Fruit fly (Drosophila melanogaster) whole organism, embryonic: ENCODE measurements around the gene CG5265.

Experiments
- Adf1 ChIP-seq: fragments of 200-800 bp; sonication (Bioruptor generic); IDR thresholded peaks from 2 replicates; pipeline ENCODE4 v1.3.6; 2022; ENCODE audit warnings: missing biosample characterization, missing genetic modification characterization
- Blimp-1 ChIP-seq: fragments of 200-800 bp; sonication (Bioruptor generic); optimal IDR thresholded peaks from 3 replicates; lab custom pipeline; 2018; ENCODE audit warnings: missing biosample characterization, missing genetic modification characterization, mild to moderate bottlenecking, moderate library complexity, missing genetic modification reagents
- CG1024 ChIP-seq: fragments of 200-800 bp; sonication (Bioruptor generic); IDR thresholded peaks from 2 replicates; pipeline ENCODE4 v1.3.6; 2022; ENCODE audit warnings: missing biosample characterization, missing genetic modification characterization
- CG10462 ChIP-seq: fragments of 200-800 bp; sonication (Bioruptor generic); optimal IDR thresholded peaks from 2 replicates; lab custom pipeline; 2016; ENCODE audit warnings: missing biosample characterization, missing genetic modification characterization
- CG11560 ChIP-seq: fragments of 200-800 bp; sonication (Bioruptor generic); IDR thresholded peaks from 3 replicates; pipeline ENCODE4 v1.3.6; 2022; ENCODE audit warnings: missing biosample characterization, missing genetic modification characterization
- CG14667 ChIP-seq: fragments of 200-800 bp; sonication (Bioruptor generic); IDR thresholded peaks from 2 replicates; pipeline ENCODE4 v1.3.6; 2022; ENCODE audit warnings: missing biosample characterization, missing genetic modification characterization
- CG1832 ChIP-seq: fragments of 200-800 bp; sonication (Bioruptor generic); optimal IDR thresholded peaks from 2 replicates; lab custom pipeline; 2017; ENCODE audit warnings: missing biosample characterization, mild to moderate bottlenecking, missing genetic modification characterization, inconsistent platforms
- CG18599 ChIP-seq: fragments of 200-800 bp; sonication (Bioruptor generic); optimal IDR thresholded peaks from 3 replicates; lab custom pipeline; 2017; ENCODE audit warnings: missing biosample characterization, missing genetic modification characterization, mild to moderate bottlenecking, moderate library complexity, missing genetic modification reagents
- CG32532 ChIP-seq: fragments of 200-800 bp; sonication (Bioruptor generic); IDR thresholded peaks from 2 replicates; pipeline ENCODE4 v1.3.6; 2022; ENCODE audit warnings: missing biosample characterization, missing genetic modification characterization
- CG34376 ChIP-seq: fragments of 200-800 bp; sonication (Bioruptor generic); optimal IDR thresholded peaks from 2 replicates; lab custom pipeline; 2018; ENCODE audit warnings: missing biosample characterization, mild to moderate bottlenecking, missing genetic modification characterization
- CG4360 ChIP-seq: fragments of 200-800 bp; sonication (Bioruptor generic); IDR thresholded peaks from 2 replicates; pipeline ENCODE4 v1.3.6; 2022; ENCODE audit warnings: missing biosample characterization, missing genetic modification characterization
- CG4404 ChIP-seq: fragments of 200-800 bp; sonication (Bioruptor generic); IDR thresholded peaks from 2 replicates; pipeline ENCODE4 v1.3.6; 2022; ENCODE audit warnings: missing biosample characterization, missing genetic modification characterization
- CG6254 ChIP-seq: fragments of 200-800 bp; sonication (Bioruptor generic); optimal IDR thresholded peaks from 3 replicates; lab custom pipeline; 2017; ENCODE audit warnings: mild to moderate bottlenecking, missing biosample characterization, missing genetic modification reagents, missing genetic modification characterization
- CG6765 ChIP-seq: fragments of 200-800 bp; sonication (Bioruptor generic); optimal IDR thresholded peaks from 3 replicates; lab custom pipeline; 2017; ENCODE audit warnings: missing biosample characterization, mild to moderate bottlenecking, missing genetic modification characterization
- CG7556 ChIP-seq: fragments of 200-800 bp; sonication (Bioruptor generic); optimal IDR thresholded peaks from 2 replicates; lab custom pipeline; 2017; ENCODE audit warnings: missing biosample characterization, mild to moderate bottlenecking, missing genetic modification characterization
- CG7786 ChIP-seq: fragments of 200-800 bp; sonication (Bioruptor generic); optimal IDR thresholded peaks from 2 replicates; lab custom pipeline; 2016; ENCODE audit warnings: missing biosample characterization, missing genetic modification characterization
- CG7928 ChIP-seq: fragments of 200-800 bp; sonication (Bioruptor generic); optimal IDR thresholded peaks from 2 replicates; lab custom pipeline; 2017; ENCODE audit warnings: missing biosample characterization, mild to moderate bottlenecking, missing genetic modification characterization
- D19B ChIP-seq: fragments of 200-800 bp; sonication (Bioruptor generic); optimal IDR thresholded peaks from 2 replicates; lab custom pipeline; 2017; ENCODE audit warnings: missing biosample characterization, mild to moderate bottlenecking, missing genetic modification characterization
- Fer2 ChIP-seq: fragments of 200-800 bp; sonication (Bioruptor generic); optimal IDR thresholded peaks from 2 replicates; lab custom pipeline; 2018; ENCODE audit warnings: missing biosample characterization, mild to moderate bottlenecking, missing genetic modification characterization, moderate library complexity
- Gug ChIP-seq: fragments of 200-800 bp; sonication (Bioruptor generic); IDR thresholded peaks from 4 replicates; pipeline ENCODE4 v1.3.6; 2022; ENCODE audit warnings: missing biosample characterization, missing genetic modification characterization
- H2.0 ChIP-seq: fragments of 200-800 bp; sonication (Bioruptor generic); IDR thresholded peaks from 2 replicates; pipeline ENCODE4 v1.3.6; 2022; ENCODE audit warnings: missing biosample characterization, missing genetic modification characterization
- Hey ChIP-seq: fragments of 200-800 bp; sonication (Bioruptor generic); optimal IDR thresholded peaks from 3 replicates; lab custom pipeline; 2018; ENCODE audit warnings: missing biosample characterization, mild to moderate bottlenecking, missing genetic modification characterization
- Jarid2 ChIP-seq: fragments of 200-800 bp; sonication (Bioruptor generic); optimal IDR thresholded peaks from 3 replicates; lab custom pipeline; 2017; ENCODE audit warnings: mild to moderate bottlenecking, missing biosample characterization, missing genetic modification reagents, missing genetic modification characterization
- Lpt ChIP-seq: fragments of >200 bp; optimal IDR thresholded peaks from 2 replicates; lab custom pipeline; 2018; ENCODE audit warnings: missing biosample characterization, missing genetic modification characterization
- MESR4 ChIP-seq: fragments of 200-800 bp; sonication (Bioruptor generic); optimal IDR thresholded peaks from 2 replicates; lab custom pipeline; 2018; ENCODE audit warnings: missing biosample characterization, mild to moderate bottlenecking, missing genetic modification characterization, moderate library complexity
- Rfx ChIP-seq: fragments of 200-800 bp; sonication (Bioruptor generic); IDR thresholded peaks from 2 replicates; pipeline ENCODE4 v1.3.6; 2022; ENCODE audit warnings: missing biosample characterization, missing genetic modification characterization
- Ssrp ChIP-seq: fragments of 200-800 bp; sonication (Bioruptor generic); optimal IDR thresholded peaks from 2 replicates; lab custom pipeline; 2018; ENCODE audit warnings: missing biosample characterization, mild to moderate bottlenecking, missing genetic modification characterization, moderate library complexity
- TFAM ChIP-seq: fragments of 200-800 bp; sonication (Bioruptor generic); optimal IDR thresholded peaks from 2 replicates; lab custom pipeline; 2017; ENCODE audit warnings: missing biosample characterization, missing genetic modification characterization, inconsistent platforms
- Vsx1 ChIP-seq: fragments of 200-800 bp; sonication (Bioruptor generic); optimal IDR thresholded peaks from 2 replicates; lab custom pipeline; 2017; ENCODE audit warnings: missing biosample characterization, mild to moderate bottlenecking, missing genetic modification characterization, missing genetic modification reagents
- aop ChIP-seq: fragments of 200-800 bp; sonication (Bioruptor generic); IDR thresholded peaks from 2 replicates; pipeline ENCODE4 v1.3.6; 2022; ENCODE audit warnings: missing biosample characterization, missing genetic modification characterization
- ato ChIP-seq: fragments of 200-800 bp; sonication (Bioruptor generic); IDR thresholded peaks from 2 replicates; pipeline ENCODE4 v1.3.6; 2022; ENCODE audit warnings: missing biosample characterization, missing genetic modification characterization; ENCODE audit not compliant: partially characterized antibody
- bowl ChIP-seq: fragments of 200-800 bp; sonication (Bioruptor generic); IDR thresholded peaks from 2 replicates; pipeline ENCODE4 v1.3.6; 2022; ENCODE audit warnings: missing biosample characterization, missing genetic modification characterization
- crp ChIP-seq, 2 experiments: fragments of 200-800 bp; sonication (Bioruptor generic); optimal IDR thresholded peaks; 2 replicates in 1 of 2; 3 replicates in 1 of 2; lab custom pipeline; 2017; ENCODE audit warnings: missing biosample characterization in 2 of 2, missing genetic modification characterization in 2 of 2, mild to moderate bottlenecking in 1 of 2, moderate library complexity in 1 of 2
- ems ChIP-seq: fragments of 200-800 bp; sonication (Bioruptor generic); optimal IDR thresholded peaks from 3 replicates; lab custom pipeline; 2016; ENCODE audit warnings: missing biosample characterization, missing genetic modification characterization
- esg ChIP-seq: fragments of 200-800 bp; sonication (Bioruptor generic); conservative IDR thresholded peaks from 2 replicates; pipeline ENCODE4 v1.3.6; 2022; ENCODE audit warnings: missing biosample characterization, missing genetic modification characterization
- exex ChIP-seq: fragments of 200-800 bp; sonication (Bioruptor generic); optimal IDR thresholded peaks from 4 replicates; lab custom pipeline; 2018; ENCODE audit warnings: missing biosample characterization, mild to moderate bottlenecking, missing genetic modification characterization, moderate library complexity
- grn ChIP-seq: fragments of 200-800 bp; sonication (Bioruptor generic); optimal IDR thresholded peaks from 3 replicates; lab custom pipeline; 2017; ENCODE audit warnings: missing biosample characterization, missing genetic modification characterization
- inv ChIP-seq: fragments of 200-800 bp; sonication (Bioruptor generic); IDR thresholded peaks from 2 replicates; pipeline ENCODE4 v1.3.6; 2022; ENCODE audit warnings: missing biosample characterization, missing genetic modification characterization; ENCODE audit not compliant: partially characterized antibody
- odd ChIP-seq: fragments of 200-800 bp; sonication (Bioruptor generic); optimal IDR thresholded peaks from 2 replicates; lab custom pipeline; 2017; ENCODE audit warnings: missing biosample characterization, mild to moderate bottlenecking, missing genetic modification characterization
- pros ChIP-seq: fragments of 200-800 bp; sonication (Bioruptor generic); optimal IDR thresholded peaks from 3 replicates; lab custom pipeline; 2019; ENCODE audit warnings: missing biosample characterization, mild to moderate bottlenecking, missing genetic modification characterization, moderate library complexity
- slou ChIP-seq: fragments of 200-800 bp; sonication (Bioruptor generic); optimal IDR thresholded peaks from 3 replicates; lab custom pipeline; 2016; ENCODE audit warnings: missing biosample characterization, missing genetic modification characterization
- sr ChIP-seq: fragments of 200-800 bp; sonication (Bioruptor generic); IDR thresholded peaks from 3 replicates; pipeline ENCODE4 v1.3.6; 2022; ENCODE audit warnings: missing biosample characterization, missing genetic modification characterization
- stc ChIP-seq: fragments of 200-800 bp; sonication (Bioruptor generic); IDR thresholded peaks from 2 replicates; pipeline ENCODE4 v1.3.6; 2022; ENCODE audit warnings: missing biosample characterization, missing genetic modification characterization
- sug ChIP-seq: fragments of 200-800 bp; optimal IDR thresholded peaks from 2 replicates; lab custom pipeline; 2019; ENCODE audit warnings: missing biosample characterization, mild to moderate bottlenecking, missing genetic modification characterization, moderate library complexity
- tin ChIP-seq: fragments of 200-800 bp; sonication (Bioruptor generic); optimal IDR thresholded peaks from 3 replicates; lab custom pipeline; 2016; ENCODE audit warnings: missing biosample characterization, missing genetic modification characterization
- unc-4 ChIP-seq: fragments of 200-800 bp; sonication (Bioruptor generic); IDR thresholded peaks from 2 replicates; pipeline ENCODE4 v1.3.6; 2022; ENCODE audit warnings: missing biosample characterization, missing genetic modification characterization; ENCODE audit not compliant: partially characterized antibody
- z ChIP-seq: fragments of 200-800 bp; sonication (Bioruptor generic); IDR thresholded peaks from 3 replicates; pipeline ENCODE4 v1.3.6; 2022; ENCODE audit warnings: missing biosample characterization, missing genetic modification characterization

The CG5265 gene

dm6 chr3R:17135747-17136146 is 3.1 kb upstream of the CG5265 start, which contains the start of gene CG5246:
Gene CG5246 (plus strand): TSS chr3R:17136111.
- peak; percentile 38 for TF ChIP-seq grn (GFP tag; lab: Kevin White, UChicago)
- peak; percentile 23 for TF ChIP-seq Hey (tag; lab: Kevin White, UChicago)
- no peak for TF ChIP-seq TFAM (GFP tag; lab: Kevin White, UChicago)
- TF ChIP-seq exex (tag; lab: Kevin White, UChicago): peak; percentile 72
- TF ChIP-seq odd: no peak
- TF ChIP-seq sug (tag; lab: Kevin White, UChicago): peak; percentile 27

- no peak for TF ChIP-seq slou
- TF ChIP-seq Lpt (GFP tag; lab: Kevin White, UChicago): no peak
- no peak for TF ChIP-seq Gug (GFP tag; lab: Robert Waterston, UW)
- no peak for TF ChIP-seq CG6765 (GFP tag; lab: Kevin White, UChicago)
- TF ChIP-seq crp (GFP tag; optimal IDR thresholded peaks at IDR 0.05; lab: Kevin White, UChicago): no peak
- no peak for TF ChIP-seq tin
- TF ChIP-seq Ssrp: no peak
- no peak for TF ChIP-seq inv
- TF ChIP-seq CG10462 (GFP tag; lab: Kevin White, UChicago): no peak
- no peak for TF ChIP-seq CG4404 (GFP tag; lab: Robert Waterston, UW)
- TF ChIP-seq esg (GFP tag; lab: Robert Waterston, UW): no peak
- TF ChIP-seq CG7928: no peak
- TF ChIP-seq Blimp-1 (GFP tag; lab: Kevin White, UChicago): no peak
- no peak for TF ChIP-seq Jarid2 (GFP tag; lab: Kevin White, UChicago)
- no peak for TF ChIP-seq z (GFP tag; lab: Robert Waterston, UW)
- no peak for TF ChIP-seq CG11560 (tag; lab: Robert Waterston, UW)
- TF ChIP-seq CG4360 (GFP tag; lab: Robert Waterston, UW): no peak
These were observed 1.2 kb upstream of the CG5265 start, which contains the start of gene CG5255 for dm6 chr3R:17137593-17137992. Gene CG5255 (plus strand): TSS chr3R:17137893.

dm6 chr3R:17142304-17142703 is 3.5 kb downstream of the CG5265 start, which contains the start of gene TwdlW:
Gene TwdlW (minus strand): TSS chr3R:17142404.
- TF ChIP-seq stc (no peak), Adf1 (GFP tag; lab: Robert Waterston, UW) (no peak), sr (GFP tag; lab: Robert Waterston, UW) (0 out of 3 replicates have a peak, but pooled peaks have one; percentile 29), CG14667 (no peak), CG1024 (GFP tag; lab: Robert Waterston, UW) (no peak), bowl (GFP tag; lab: Robert Waterston, UW) (0 out of 2 replicates have a peak, but pooled peaks have one; percentile 8), aop (GFP tag; lab: Robert Waterston, UW) (no peak), CG18599 (GFP tag; lab: Kevin White, UChicago) (no peak), CG7556 (GFP tag; lab: Kevin White, UChicago) (no peak), Fer2 (tag; lab: Kevin White, UChicago) (no peak)

dm6 chr3R:17147647-17148244 is 8.9 kb downstream of the CG5265 start:
- TF ChIP-seq ems (GFP tag; lab: Kevin White, UChicago): no peak
- no peak for TF ChIP-seq Rfx
- no peak for TF ChIP-seq sr (GFP tag; lab: Robert Waterston, UW)
- peak; percentile 85 for TF ChIP-seq D19B (GFP tag; lab: Kevin White, UChicago)
- TF ChIP-seq CG34376 (GFP tag; lab: Kevin White, UChicago): peak; percentile 14
- no peak for TF ChIP-seq CG7786 (GFP tag; lab: Kevin White, UChicago)
- no peak for TF ChIP-seq Vsx1 (GFP tag; lab: Kevin White, UChicago)
- TF ChIP-seq ato: no peak
- TF ChIP-seq CG32532 (GFP tag; lab: Robert Waterston, UW): peak; percentile 32; the same call in 1 of the 2 replicates
- no peak for TF ChIP-seq H2.0 (GFP tag; lab: Robert Waterston, UW)
- TF ChIP-seq CG6254: no peak
- no peak for TF ChIP-seq Hey (tag; lab: Kevin White, UChicago)
- no peak for TF ChIP-seq pros (GFP tag; lab: Kevin White, UChicago)
- no peak for TF ChIP-seq unc-4
- TF ChIP-seq CG1832: no peak
- no peak for TF ChIP-seq MESR4 (GFP tag; lab: Kevin White, UChicago)
